Worm (Caenorhabditis elegans) whole organism, mixed stage, embryonic: ENCODE data around the gene moc-5.

ENCODE experiments used
- M03D4.4 ChIP-seq: sonication (generic microtip); optimal IDR thresholded peaks from 2 replicates; lab custom pipeline; 2017; ENCODE audit warnings: mild to moderate bottlenecking, missing genetic modification characterization, missing compliant biosample characterization
- bed-3 ChIP-seq: fragments of 200-800 bp; sonication (Bioruptor generic); optimal IDR thresholded peaks from 3 replicates; lab custom pipeline; 2018; ENCODE audit warnings: mild to moderate bottlenecking, missing genetic modification characterization, moderate library complexity, missing compliant biosample characterization
- blmp-1 ChIP-seq: fragments of 150-350 bp; optimal IDR thresholded peaks from 2 replicates; lab custom pipeline; 2014; ENCODE audit warnings: missing biosample characterization, missing genetic modification characterization
- ceh-39 ChIP-seq: fragments of 150-350 bp; optimal IDR thresholded peaks from 2 replicates; lab custom pipeline; 2014; ENCODE audit warnings: missing biosample characterization, missing genetic modification characterization
- ceh-43 ChIP-seq: fragments of 200-800 bp; sonication (Bioruptor generic); optimal IDR thresholded peaks from 2 replicates; lab custom pipeline; 2018; ENCODE audit warnings: mild to moderate bottlenecking, missing genetic modification characterization, moderate library complexity, missing compliant biosample characterization
- ceh-83 ChIP-seq: fragments of 200-800 bp; sonication (Bioruptor generic); optimal IDR thresholded peaks from 2 replicates; lab custom pipeline; 2018; ENCODE audit warnings: mild to moderate bottlenecking, missing genetic modification characterization, missing compliant biosample characterization
- ces-1 ChIP-seq: fragments of 150-350 bp; optimal IDR thresholded peaks from 2 replicates; lab custom pipeline; 2014; ENCODE audit warnings: missing biosample characterization, missing genetic modification reagents, missing genetic modification characterization
- cnd-1 ChIP-seq: fragments of 200-800 bp; sonication (Bioruptor generic); optimal IDR thresholded peaks from 2 replicates; lab custom pipeline; 2018; ENCODE audit warnings: mild to moderate bottlenecking, missing genetic modification characterization, missing compliant biosample characterization
- drap-1 ChIP-seq: fragments of 200-800 bp; sonication (Bioruptor generic); optimal IDR thresholded peaks from 3 replicates; lab custom pipeline; 2018; ENCODE audit warnings: mild to moderate bottlenecking, missing genetic modification characterization, missing compliant biosample characterization
- elt-1 ChIP-seq: sonication (generic microtip); optimal IDR thresholded peaks from 2 replicates; lab custom pipeline; 2017; ENCODE audit warnings: missing genetic modification characterization, mild to moderate bottlenecking, missing compliant biosample characterization, antibody characterized with exemption, moderate library complexity, borderline replicate concordance; ENCODE audit not compliant: insufficient read depth
- elt-3 ChIP-seq: fragments of 150-350 bp; optimal IDR thresholded peaks from 2 replicates; lab custom pipeline; 2014; ENCODE audit warnings: missing biosample characterization, missing genetic modification characterization
- flh-1 ChIP-seq: fragments of 200-800 bp; sonication (Bioruptor generic); optimal IDR thresholded peaks from 2 replicates; lab custom pipeline; 2018; ENCODE audit warnings: mild to moderate bottlenecking, missing genetic modification characterization, moderate library complexity, missing compliant biosample characterization
- ham-2 ChIP-seq: fragments of 200-800 bp; sonication (Bioruptor generic); optimal IDR thresholded peaks from 2 replicates; lab custom pipeline; 2018; ENCODE audit warnings: mild to moderate bottlenecking, missing genetic modification characterization, missing compliant biosample characterization
- hlh-1 ChIP-seq: fragments of 150-350 bp; optimal IDR thresholded peaks from 2 replicates; lab custom pipeline; 2014; ENCODE audit warnings: missing biosample characterization, missing genetic modification reagents, missing genetic modification characterization
- lin-32 ChIP-seq: fragments of 200-800 bp; sonication (Bioruptor generic); optimal IDR thresholded peaks from 2 replicates; lab custom pipeline; 2018; ENCODE audit warnings: mild to moderate bottlenecking, missing genetic modification characterization, missing compliant biosample characterization
- lsy-2 ChIP-seq: fragments of 150-350 bp; optimal IDR thresholded peaks from 2 replicates; lab custom pipeline; 2014; ENCODE audit warnings: missing biosample characterization, missing genetic modification characterization
- mab-5 ChIP-seq: fragments of 150-350 bp; optimal IDR thresholded peaks from 2 replicates; lab custom pipeline; 2014; ENCODE audit warnings: missing biosample characterization, missing genetic modification characterization
- mep-1 ChIP-seq: fragments of 150-350 bp; optimal IDR thresholded peaks from 2 replicates; lab custom pipeline; 2017; ENCODE audit warnings: missing biosample characterization, missing genetic modification reagents, missing genetic modification characterization, inconsistent platforms
- mls-2 ChIP-seq: sonication (generic microtip); optimal IDR thresholded peaks from 2 replicates; lab custom pipeline; 2016; ENCODE audit warnings: mild to moderate bottlenecking, missing genetic modification characterization, moderate library complexity, missing compliant biosample characterization
- nhr-2 ChIP-seq: fragments of 150-350 bp; optimal IDR thresholded peaks from 2 replicates; lab custom pipeline; 2014; ENCODE audit warnings: missing biosample characterization, missing genetic modification characterization
- nhr-28 ChIP-seq: fragments of 150-350 bp; optimal IDR thresholded peaks from 2 replicates; lab custom pipeline; 2014; ENCODE audit warnings: missing biosample characterization, missing genetic modification characterization
- nhr-76 ChIP-seq: sonication (generic microtip); optimal IDR thresholded peaks from 2 replicates; lab custom pipeline; 2017; ENCODE audit warnings: missing biosample characterization, missing genetic modification characterization
- pha-4 ChIP-seq: fragments of 150-350 bp; optimal IDR thresholded peaks from 2 replicates; lab custom pipeline; 2018; ENCODE audit warnings: missing biosample characterization, missing genetic modification reagents, missing genetic modification characterization
- sem-2 ChIP-seq: fragments of 200-800 bp; sonication (Bioruptor generic); optimal IDR thresholded peaks from 2 replicates; lab custom pipeline; 2018; ENCODE audit warnings: mild to moderate bottlenecking, missing genetic modification characterization, missing compliant biosample characterization
- snpc-4 ChIP-seq: fragments of 150-350 bp; optimal IDR thresholded peaks from 2 replicates; lab custom pipeline; 2014; ENCODE audit warnings: missing biosample characterization, missing genetic modification characterization
- sptf-1 ChIP-seq: sonication (generic microtip); optimal IDR thresholded peaks from 2 replicates; lab custom pipeline; 2017; ENCODE audit warnings: mild to moderate bottlenecking, missing genetic modification characterization, moderate library complexity, missing compliant biosample characterization
- tbx-8 ChIP-seq: fragments of 200-800 bp; sonication (Bioruptor generic); optimal IDR thresholded peaks from 2 replicates; lab custom pipeline; 2018; ENCODE audit warnings: mild to moderate bottlenecking, missing genetic modification characterization, moderate library complexity, missing compliant biosample characterization
- unc-120 ChIP-seq: sonication (generic microtip); optimal IDR thresholded peaks from 2 replicates; lab custom pipeline; 2017; ENCODE audit warnings: missing genetic modification characterization, missing compliant biosample characterization; ENCODE audit not compliant: poor library complexity, severe bottlenecking
- unc-39 ChIP-seq: fragments of 150-350 bp; optimal IDR thresholded peaks from 2 replicates; lab custom pipeline; 2014; ENCODE audit warnings: missing biosample characterization, missing genetic modification characterization
- unc-62 ChIP-seq: fragments of 150-350 bp; optimal IDR thresholded peaks from 2 replicates; lab custom pipeline; 2014; ENCODE audit warnings: missing biosample characterization, missing genetic modification reagents, missing genetic modification characterization
- ztf-11 ChIP-seq: fragments of 150-350 bp; optimal IDR thresholded peaks from 2 replicates; lab custom pipeline; 2014; ENCODE audit warnings: missing biosample characterization, missing genetic modification characterization

Gene moc-5

ce11 chrX:9552404-9552803, 13.4 kb downstream of the moc-5 start:
- TF ChIP-seq M03D4.4 (no peak), unc-39 (tag; lab: Kevin White, UChicago) (no peak)

ce11 chrX:9551112-9551511, 14.7 kb downstream of the moc-5 start:
- TF ChIP-seq ham-2 (GFP tag; lab: Kevin White, UChicago) (peak; percentile 64), mep-1 (tag; lab: Kevin White, UChicago) (no peak)

DNA sequence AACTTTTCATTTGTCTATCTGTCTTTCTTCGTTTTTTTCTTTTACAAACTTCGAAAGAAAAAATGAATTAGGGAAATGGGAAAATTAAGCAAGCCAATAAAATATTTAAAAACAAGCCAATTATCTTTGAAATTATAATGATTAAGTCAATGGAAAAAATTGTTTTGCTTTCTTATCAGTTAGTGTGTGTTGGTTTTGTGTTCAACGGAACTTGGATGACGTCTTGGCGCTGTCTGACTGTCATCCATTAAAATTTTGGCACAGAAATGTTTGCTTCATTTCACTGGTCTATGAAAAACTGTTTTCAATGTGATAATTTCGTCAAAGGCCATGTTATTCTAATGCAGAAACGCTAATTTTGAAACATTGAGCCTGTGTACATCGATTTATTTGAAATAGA, 15.3 kb downstream of the moc-5 start:
- TF ChIP-seq hlh-1 (tag; lab: Kevin White, UChicago) (no peak), mab-5 (tag; lab: Kevin White, UChicago) (no peak), sem-2 (GFP tag; lab: Kevin White, UChicago) (no peak), lin-32 (GFP tag; lab: Kevin White, UChicago) (no peak)

ce11 chrX:9549657-9550369, 16.0 kb downstream of the moc-5 start:
- TF ChIP-seq ceh-43 (GFP tag; lab: Kevin White, UChicago) (no peak), cnd-1 (no peak)

DNA sequence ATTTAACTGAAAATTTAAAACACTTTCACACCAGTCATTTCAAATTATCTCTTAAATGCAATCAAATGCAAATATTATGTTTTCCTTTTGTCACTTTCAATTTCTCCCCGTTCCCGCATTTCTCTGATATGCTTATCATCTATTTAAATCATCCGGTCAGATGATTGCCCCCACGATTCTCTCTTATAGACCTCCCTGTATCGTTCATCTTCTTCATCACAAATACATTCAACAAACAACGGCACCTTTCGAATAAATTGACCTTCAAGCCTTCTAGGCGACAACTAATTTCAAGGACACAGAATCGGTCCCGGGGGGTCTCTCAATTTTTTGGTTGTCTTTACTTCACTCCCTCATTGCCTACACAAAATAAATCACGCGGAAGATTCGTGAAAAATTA, 16.9 kb downstream of the moc-5 start:
- no peak for TF ChIP-seq sptf-1 (tag; lab: Kevin White, UChicago)
- TF ChIP-seq tbx-8 (GFP tag; lab: Kevin White, UChicago) = no peak
- no peak for TF ChIP-seq mep-1 (tag; lab: Kevin White, UChicago)
- TF ChIP-seq elt-3 (tag; lab: Kevin White, UChicago) = no peak
- TF ChIP-seq snpc-4 (tag; lab: Kevin White, UChicago) = no peak
- TF ChIP-seq ceh-39 (tag; lab: Kevin White, UChicago) = no peak
- no peak for TF ChIP-seq bed-3
- no peak for TF ChIP-seq ceh-43 (GFP tag; lab: Kevin White, UChicago)
- TF ChIP-seq ceh-83 = no peak
- peak; percentile 32 for TF ChIP-seq ham-2 (GFP tag; lab: Kevin White, UChicago)
- TF ChIP-seq hlh-1 (tag; lab: Kevin White, UChicago) = no peak
- TF ChIP-seq flh-1 (GFP tag; lab: Kevin White, UChicago) = no peak
- TF ChIP-seq unc-120 (tag; lab: Kevin White, UChicago) = no peak
- no peak for TF ChIP-seq mls-2
- no peak for TF ChIP-seq nhr-2
- TF ChIP-seq elt-1 = peak; percentile 70
- TF ChIP-seq blmp-1 (tag; lab: Kevin White, UChicago) = peak; percentile 88
- TF ChIP-seq nhr-28 = no peak

ce11 chrX:9548011-9548795, 17.6 kb downstream of the moc-5 start:
- TF ChIP-seq unc-39 (tag; lab: Kevin White, UChicago) (no peak), lsy-2 (tag; lab: Kevin White, UChicago) (no peak), sem-2 (GFP tag; lab: Kevin White, UChicago) (no peak), nhr-76 (tag; lab: Kevin White, UChicago) (no peak), ceh-43 (GFP tag; lab: Kevin White, UChicago) (no peak), mab-5 (tag; lab: Kevin White, UChicago) (no peak), ces-1 (GFP tag; lab: Kevin White, UChicago) (no peak), nhr-28 (no peak), mep-1 (tag; lab: Kevin White, UChicago) (no peak), ceh-39 (tag; lab: Kevin White, UChicago) (no peak), blmp-1 (tag; lab: Kevin White, UChicago) (no peak), drap-1 (GFP tag; lab: Kevin White, UChicago) (no peak), pha-4 (tag; lab: Kevin White, UChicago) (no peak), bed-3 (no peak), unc-62 (GFP tag; lab: Kevin White, UChicago) (no peak), nhr-2 (no peak), ceh-83 (no peak), ztf-11 (tag; lab: Kevin White, UChicago) (no peak)
- TF ChIP-seq, all 35 proteins: peak for 0
